Fruit fly (Drosophila melanogaster) whole organism, embryonic: ENCODE data around the gene sro.

Experiments
- ATbp ChIP-seq: fragments of 200-800 bp; sonication (Bioruptor generic); optimal IDR thresholded peaks from 2 replicates; lab custom pipeline; 2017; ENCODE audit warnings: missing biosample characterization, mild to moderate bottlenecking, missing genetic modification characterization, missing genetic modification reagents
- B-H2 ChIP-seq: fragments of 200-800 bp; sonication (Bioruptor generic); optimal IDR thresholded peaks from 2 replicates; lab custom pipeline; 2018; ENCODE audit warnings: missing biosample characterization, mild to moderate bottlenecking, missing genetic modification characterization
- Bgb ChIP-seq: fragments of 200-800 bp; sonication (Bioruptor generic); IDR thresholded peaks from 2 replicates; pipeline ENCODE4 v1.3.6; 2022; ENCODE audit warnings: missing biosample characterization, missing genetic modification characterization; ENCODE audit not compliant: partially characterized antibody
- CG10147 ChIP-seq: fragments of 200-800 bp; sonication (Bioruptor generic); optimal IDR thresholded peaks from 2 replicates; lab custom pipeline; 2019; ENCODE audit warnings: missing biosample characterization, mild to moderate bottlenecking, missing genetic modification characterization, moderate library complexity
- CG10979 ChIP-seq: fragments of 200-800 bp; sonication (Bioruptor generic); optimal IDR thresholded peaks from 2 replicates; lab custom pipeline; 2018; ENCODE audit warnings: missing biosample characterization, mild to moderate bottlenecking, missing genetic modification characterization, moderate library complexity
- CG11398 ChIP-seq: fragments of 200-800 bp; sonication (Bioruptor generic); optimal IDR thresholded peaks from 2 replicates; lab custom pipeline; 2016; ENCODE audit warnings: missing biosample characterization, missing genetic modification characterization
- CG12155 ChIP-seq: fragments of 200-800 bp; sonication (Bioruptor generic); optimal IDR thresholded peaks from 3 replicates; lab custom pipeline; 2016; ENCODE audit warnings: missing biosample characterization, missing genetic modification characterization
- CG13894 ChIP-seq: fragments of 200-800 bp; sonication (Bioruptor generic); optimal IDR thresholded peaks from 3 replicates; lab custom pipeline; 2018; ENCODE audit warnings: missing biosample characterization, mild to moderate bottlenecking, missing genetic modification characterization, moderate library complexity
- CG15269 ChIP-seq: fragments of 200-800 bp; sonication (Bioruptor generic); optimal IDR thresholded peaks from 2 replicates; lab custom pipeline; 2018; ENCODE audit warnings: missing biosample characterization, mild to moderate bottlenecking, missing genetic modification characterization, moderate library complexity
- CG17612 ChIP-seq: fragments of 200-800 bp; sonication (Bioruptor generic); IDR thresholded peaks from 2 replicates; pipeline ENCODE4 v1.3.6; 2022; ENCODE audit warnings: missing biosample characterization, missing genetic modification characterization
- CG2199 ChIP-seq: fragments of 200-800 bp; sonication (Bioruptor generic); IDR thresholded peaks from 3 replicates; pipeline ENCODE4 v1.3.6; 2022; ENCODE audit warnings: missing biosample characterization, missing genetic modification characterization
- CG2202 ChIP-seq: fragments of 200-800 bp; sonication (Bioruptor generic); optimal IDR thresholded peaks from 2 replicates; lab custom pipeline; 2018; ENCODE audit warnings: missing biosample characterization, mild to moderate bottlenecking, missing genetic modification characterization
- CG3163 ChIP-seq: fragments of 200-800 bp; sonication (Bioruptor generic); optimal IDR thresholded peaks from 3 replicates; lab custom pipeline; 2016; ENCODE audit warnings: missing biosample characterization, missing genetic modification characterization
- CG4707 ChIP-seq: fragments of 200-800 bp; sonication (Bioruptor generic); optimal IDR thresholded peaks from 2 replicates; lab custom pipeline; 2018; ENCODE audit warnings: missing biosample characterization, mild to moderate bottlenecking, missing genetic modification characterization, moderate library complexity
- CG8388 ChIP-seq: fragments of 200-800 bp; sonication (Bioruptor generic); optimal IDR thresholded peaks from 2 replicates; lab custom pipeline; 2019; ENCODE audit warnings: missing biosample characterization, mild to moderate bottlenecking, missing genetic modification characterization, moderate library complexity
- CG8478 ChIP-seq: fragments of >200 bp; optimal IDR thresholded peaks from 2 replicates; lab custom pipeline; 2018
- Deaf1 ChIP-seq: fragments of 200-800 bp; optimal IDR thresholded peaks from 3 replicates; lab custom pipeline; 2019; ENCODE audit warnings: missing biosample characterization, mild to moderate bottlenecking, missing genetic modification characterization, moderate library complexity
- E2f2 ChIP-seq: fragments of 200-800 bp; sonication (Bioruptor generic); IDR thresholded peaks from 2 replicates; pipeline ENCODE4 v1.3.6; 2022; ENCODE audit warnings: missing biosample characterization, missing genetic modification characterization
- H15 ChIP-seq: fragments of 200-800 bp; sonication (Bioruptor generic); IDR thresholded peaks from 3 replicates; pipeline ENCODE4 v1.3.6; 2022; ENCODE audit warnings: missing biosample characterization, missing genetic modification characterization
- HmgZ ChIP-seq: fragments of 200-800 bp; sonication (Bioruptor generic); optimal IDR thresholded peaks from 2 replicates; lab custom pipeline; 2018; ENCODE audit warnings: missing biosample characterization, mild to moderate bottlenecking, missing genetic modification characterization
- Hr51 ChIP-seq, 2 experiments: fragments of 200-800 bp; sonication (Bioruptor generic); optimal IDR thresholded peaks; 2 replicates in 1 of 2; 3 replicates in 1 of 2; lab custom pipeline; 2016 to 2018; ENCODE audit warnings: missing biosample characterization in 2 of 2, missing genetic modification characterization in 2 of 2, mild to moderate bottlenecking in 1 of 2, moderate library complexity in 1 of 2
- Neu2 ChIP-seq: fragments of 200-800 bp; sonication (Bioruptor generic); optimal IDR thresholded peaks from 3 replicates; lab custom pipeline; 2016; ENCODE audit warnings: missing biosample characterization, missing genetic modification characterization, borderline replicate concordance
- Nf-YC ChIP-seq: fragments of 200-800 bp; optimal IDR thresholded peaks from 3 replicates; lab custom pipeline; 2019; ENCODE audit warnings: missing biosample characterization, mild to moderate bottlenecking, missing genetic modification characterization, moderate library complexity
- Opbp ChIP-seq: fragments of 200-800 bp; sonication (Bioruptor generic); IDR thresholded peaks from 3 replicates; pipeline ENCODE4 v1.3.6; 2022; ENCODE audit warnings: missing biosample characterization, missing genetic modification characterization; ENCODE audit not compliant: partially characterized antibody
- Sin3A ChIP-seq: fragments of >200 bp; optimal IDR thresholded peaks from 2 replicates; lab custom pipeline; 2018
- Trl ChIP-seq, 3 experiments: fragments of >200 bp in 2 of 3; fragments of 200-800 bp in 1 of 3; sonication (Bioruptor generic) in 1 of 3; optimal IDR thresholded peaks; 2 replicates in 1 of 3; 3 replicates in 2 of 3; lab custom pipeline; 2016 to 2017; ENCODE audit warnings: missing biosample characterization in 1 of 3, missing genetic modification characterization in 1 of 3
- YL-1 ChIP-seq: fragments of 200-800 bp; sonication (Bioruptor generic); optimal IDR thresholded peaks from 3 replicates; lab custom pipeline; 2017; ENCODE audit warnings: missing biosample characterization, mild to moderate bottlenecking, missing genetic modification characterization
- abd-A ChIP-seq: fragments of 200-800 bp; sonication (Bioruptor generic); optimal IDR thresholded peaks from 3 replicates; lab custom pipeline; 2019; ENCODE audit warnings: missing biosample characterization, mild to moderate bottlenecking, missing genetic modification characterization, moderate library complexity
- ci ChIP-seq: fragments of 200-800 bp; sonication (Bioruptor generic); IDR thresholded peaks from 3 replicates; pipeline ENCODE4 v1.3.6; 2022; ENCODE audit warnings: missing biosample characterization, missing genetic modification characterization
- gce ChIP-seq: fragments of 200-800 bp; sonication (Bioruptor generic); IDR thresholded peaks from 3 replicates; pipeline ENCODE4 v1.3.6; 2022; ENCODE audit warnings: missing biosample characterization, missing genetic modification characterization
- grn ChIP-seq: fragments of 200-800 bp; sonication (Bioruptor generic); optimal IDR thresholded peaks from 3 replicates; lab custom pipeline; 2017; ENCODE audit warnings: missing biosample characterization, missing genetic modification characterization
- her ChIP-seq: fragments of 200-800 bp; sonication (Bioruptor generic); optimal IDR thresholded peaks from 2 replicates; lab custom pipeline; 2016; ENCODE audit warnings: missing biosample characterization, missing genetic modification characterization
- hkb ChIP-seq, 2 experiments: fragments of 200-800 bp in 1 of 2; fragments of >200 bp in 1 of 2; sonication (Bioruptor generic) in 1 of 2; IDR thresholded peaks in 1 of 2; optimal IDR thresholded peaks in 1 of 2; 2 replicates each; pipeline versions ENCODE4 v1.3.6 to Lab custom; 2017 to 2022; ENCODE audit warnings: missing biosample characterization in 1 of 2, missing genetic modification characterization in 1 of 2
- kah ChIP-seq: fragments of 200-800 bp; sonication (Bioruptor generic); optimal IDR thresholded peaks from 2 replicates; lab custom pipeline; 2018; ENCODE audit warnings: missing biosample characterization, mild to moderate bottlenecking, missing genetic modification characterization
- kay ChIP-seq: fragments of 200-800 bp; sonication (Bioruptor generic); optimal IDR thresholded peaks from 2 replicates; lab custom pipeline; 2016; ENCODE audit warnings: missing biosample characterization, missing genetic modification characterization
- ken ChIP-seq: fragments of 200-800 bp; sonication (Bioruptor generic); IDR thresholded peaks from 3 replicates; pipeline ENCODE4 v1.3.6; 2022; ENCODE audit warnings: missing biosample characterization, missing genetic modification characterization
- lbe ChIP-seq: fragments of 200-800 bp; sonication (Bioruptor generic); optimal IDR thresholded peaks from 2 replicates; lab custom pipeline; 2016; ENCODE audit warnings: missing biosample characterization, mild to moderate bottlenecking, missing genetic modification characterization
- mirr ChIP-seq: fragments of 200-800 bp; sonication (Bioruptor generic); optimal IDR thresholded peaks from 3 replicates; lab custom pipeline; 2018; ENCODE audit warnings: missing biosample characterization, mild to moderate bottlenecking, missing genetic modification characterization
- nerfin-1 ChIP-seq: fragments of 200-800 bp; sonication (Bioruptor generic); optimal IDR thresholded peaks from 3 replicates; lab custom pipeline; 2019; ENCODE audit warnings: missing biosample characterization, mild to moderate bottlenecking, missing genetic modification characterization, moderate library complexity
- odd ChIP-seq: fragments of 200-800 bp; sonication (Bioruptor generic); optimal IDR thresholded peaks from 2 replicates; lab custom pipeline; 2017; ENCODE audit warnings: missing biosample characterization, mild to moderate bottlenecking, missing genetic modification characterization
- rib ChIP-seq: fragments of 200-800 bp; sonication (Bioruptor generic); IDR thresholded peaks from 2 replicates; pipeline ENCODE4 v1.3.6; 2022; ENCODE audit warnings: missing biosample characterization, missing genetic modification characterization
- salm ChIP-seq: fragments of 200-800 bp; sonication (Bioruptor generic); optimal IDR thresholded peaks from 2 replicates; lab custom pipeline; 2018; ENCODE audit warnings: missing biosample characterization, mild to moderate bottlenecking, missing genetic modification characterization
- sna ChIP-seq: fragments of 200-800 bp; sonication (Bioruptor generic); IDR thresholded peaks from 2 replicates; pipeline ENCODE4 v1.3.6; 2022; ENCODE audit warnings: missing biosample characterization, missing genetic modification characterization; ENCODE audit not compliant: partially characterized antibody
- stc ChIP-seq: fragments of 200-800 bp; sonication (Bioruptor generic); IDR thresholded peaks from 2 replicates; pipeline ENCODE4 v1.3.6; 2022; ENCODE audit warnings: missing biosample characterization, missing genetic modification characterization
- unc-4 ChIP-seq: fragments of 200-800 bp; sonication (Bioruptor generic); IDR thresholded peaks from 2 replicates; pipeline ENCODE4 v1.3.6; 2022; ENCODE audit warnings: missing biosample characterization, missing genetic modification characterization; ENCODE audit not compliant: partially characterized antibody
- wdn ChIP-seq: fragments of 200-800 bp; sonication (Bioruptor generic); IDR thresholded peaks from 2 replicates; pipeline ENCODE4 v1.3.6; 2022; ENCODE audit warnings: missing biosample characterization, missing genetic modification characterization
- wek ChIP-seq: fragments of 200-800 bp; sonication (Bioruptor generic); optimal IDR thresholded peaks from 3 replicates; lab custom pipeline; 2018; ENCODE audit warnings: missing biosample characterization, mild to moderate bottlenecking, missing genetic modification characterization, moderate library complexity
- zen2 ChIP-seq: fragments of 200-800 bp; sonication (Bioruptor generic); IDR thresholded peaks from 3 replicates; pipeline ENCODE4 v1.3.6; 2022; ENCODE audit warnings: missing biosample characterization, missing genetic modification characterization; ENCODE audit not compliant: partially characterized antibody

Gene sro

dm6 chr3R:29771645-29772089, 22.7 kb upstream of the sro start (continued):
- TF ChIP-seq CG2202 (tag; lab: Kevin White, UChicago) (peak; percentile 13), zen2 (peak; percentile 91; the same call in 2 of the 3 replicates), CG15269 (tag; lab: Kevin White, UChicago) (peak; percentile 24), CG3163 (GFP tag; lab: Kevin White, UChicago) (peak; percentile 45), CG11398 (no peak), YL-1 (GFP tag; lab: Kevin White, UChicago) (no peak), kah (GFP tag; lab: Kevin White, UChicago) (peak; percentile 89), ken (GFP tag; lab: Robert Waterston, UW) (peak; percentile 23; the same call in 1 of the 3 replicates), Trl (optimal IDR thresholded peaks at IDR 0.05; lab: Kevin White, UChicago) (peak in 1 of 2 experiments; percentile 96), Trl (GFP tag; optimal IDR thresholded peaks at IDR 0.05; lab: Kevin White, UChicago) (no peak), CG10979 (tag; lab: Kevin White, UChicago) (no peak), odd (GFP tag; lab: Kevin White, UChicago) (peak; percentile 11), Bgb (GFP tag; lab: Robert Waterston, UW) (peak; percentile 82; the same call in 1 of the 2 replicates), Hr51 (GFP tag; optimal IDR thresholded peaks at IDR 0.05; lab: Kevin White, UChicago) (peak in 1 of 2 experiments; percentile 4), unc-4 (peak; percentile 30; the same call in 1 of the 2 replicates), lbe (GFP tag; lab: Kevin White, UChicago) (peak; percentile 15), HmgZ (tag; lab: Kevin White, UChicago) (peak; percentile 13), CG4707 (GFP tag; lab: Kevin White, UChicago) (peak; percentile 67), nerfin-1 (peak; percentile 74), Deaf1 (tag; lab: Kevin White, UChicago) (peak; percentile 59), wek (GFP tag; lab: Kevin White, UChicago) (peak; percentile 83), ci (GFP tag; lab: Robert Waterston, UW) (peak; percentile 61; the same call in 2 of the 3 replicates), CG10147 (no peak), kay (GFP tag; lab: Kevin White, UChicago) (peak; percentile 99), Nf-YC (tag; lab: Kevin White, UChicago) (peak; percentile 6), Neu2 (GFP tag; lab: Kevin White, UChicago) (no peak), mirr (GFP tag; lab: Kevin White, UChicago) (peak; percentile 30), stc (GFP tag; lab: Robert Waterston, UW) (peak; percentile 50; the same call in 1 of the 2 replicates), CG8388 (GFP tag; lab: Kevin White, UChicago) (no peak), CG8478 (lab: Kevin White, UChicago) (no peak), rib (GFP tag; lab: Robert Waterston, UW) (0 out of 2 replicates have a peak, but pooled peaks have one; percentile 33), hkb (optimal IDR thresholded peaks at IDR 0.05; lab: Kevin White, UChicago) (no peak), hkb (GFP tag; IDR thresholded peaks at IDR 0.05; lab: Robert Waterston, UW) (0 out of 2 replicates have a peak, but pooled peaks have one; percentile 18), grn (GFP tag; lab: Kevin White, UChicago) (peak; percentile 86), B-H2 (GFP tag; lab: Kevin White, UChicago) (peak; percentile 24), Sin3A (lab: Kevin White, UChicago) (no peak), sna (GFP tag; lab: Robert Waterston, UW) (peak; percentile 69; the same call in 1 of the 2 replicates), abd-A (tag; lab: Kevin White, UChicago) (peak; percentile 92), Opbp (GFP tag; lab: Robert Waterston, UW) (0 out of 3 replicates have a peak, but pooled peaks have one; percentile 13), H15 (no peak), ATbp (peak; percentile 65), CG17612 (GFP tag; lab: Robert Waterston, UW) (no peak), CG12155 (GFP tag; lab: Kevin White, UChicago) (no peak), gce (0 out of 3 replicates have a peak, but pooled peaks have one; percentile 38), her (peak; percentile 46), salm (tag; lab: Kevin White, UChicago) (peak; percentile 16), wdn (GFP tag; lab: Robert Waterston, UW) (no peak), CG13894 (tag; lab: Kevin White, UChicago) (peak; percentile 69), CG2199 (GFP tag; lab: Robert Waterston, UW) (0 out of 3 replicates have a peak, but pooled peaks have one; percentile 64), E2f2 (GFP tag; lab: Robert Waterston, UW) (peak; percentile 31; the same call in 1 of the 2 replicates)
